Worm (Caenorhabditis elegans): ENCODE measurements around the gene Y45G5AL.1.
A peak's percentile ranks its signal among the peaks of the same experiment; 100 is the strongest.

Gene Y45G5AL.1

ce11 chrV:4194587-4195211, 50.4 kb downstream of the Y45G5AL.1 start, which contains the start of gene Y45G5AM.9 (continued):
- TF ChIP-seq lim-6 (tag; optimal IDR thresholded peaks at IDR 0.05) (no peak), nhr-232 (tag; optimal IDR thresholded peaks at IDR 0.05) (no peak), ceh-2 (tag; optimal IDR thresholded peaks at IDR 0.05) (peak; percentile 59), K02D7.2 (tag; optimal IDR thresholded peaks at IDR 0.05) (no peak), ceh-6 (GFP tag; optimal IDR thresholded peaks at IDR 0.05) (peak; percentile 30), ceh-24 (tag; optimal IDR thresholded peaks at IDR 0.05) (no peak), C38D4.7 (GFP tag; optimal IDR thresholded peaks at IDR 0.05) (peak; percentile 28), sox-2 (GFP tag; IDR thresholded peaks at IDR 0.05) (0 out of 2 replicates have a peak, but pooled peaks have one; percentile 32), ceh-30 (tag; optimal IDR thresholded peaks at IDR 0.05) (no peak), Y22D7AL.16 (tag; optimal IDR thresholded peaks at IDR 0.05) (peak; percentile 1), T23F11.4 (GFP tag; optimal IDR thresholded peaks at IDR 0.05) (no peak), odd-2 (tag; optimal IDR thresholded peaks at IDR 0.05) (no peak), hlh-6 (tag; optimal IDR thresholded peaks at IDR 0.05) (no peak), unc-86 (tag; optimal IDR thresholded peaks at IDR 0.05) (peak; percentile 53), madf-2 (tag; optimal IDR thresholded peaks at IDR 0.05) (peak; percentile 2), fax-1 (tag; optimal IDR thresholded peaks at IDR 0.05) (peak; percentile 47), elt-4 (tag; optimal IDR thresholded peaks at IDR 0.05) (no peak), npax-4 (tag; optimal IDR thresholded peaks at IDR 0.05) (no peak), elt-2 (tag; optimal IDR thresholded peaks at IDR 0.05) (peak; percentile 83), pax-1 (tag; optimal IDR thresholded peaks at IDR 0.05) (no peak), pha-2 (tag; optimal IDR thresholded peaks at IDR 0.05) (no peak), hlh-8 (tag; optimal IDR thresholded peaks at IDR 0.05) (peak; percentile 12), fkh-10 (GFP tag; optimal IDR thresholded peaks at IDR 0.05) (peak; percentile 8), ceh-18 (tag; optimal IDR thresholded peaks at IDR 0.05) (peak; percentile 63), ceh-19 (GFP tag; optimal IDR thresholded peaks at IDR 0.05) (peak; percentile 59), ceh-14 (tag; optimal IDR thresholded peaks at IDR 0.05) (peak; percentile 72), ceh-9 (tag; optimal IDR thresholded peaks at IDR 0.05) (no peak), mec-3 (tag; optimal IDR thresholded peaks at IDR 0.05; ENCODE audit: borderline replicate concordance) (no peak), tbx-7 (tag; optimal IDR thresholded peaks at IDR 0.05) (no peak), hlh-13 (GFP tag; optimal IDR thresholded peaks at IDR 0.05) (no peak), gmeb-2 (tag; optimal IDR thresholded peaks at IDR 0.05) (peak; percentile 11), ceh-45 (GFP tag; IDR thresholded peaks at IDR 0.05) (no peak), hlh-15 (tag; optimal IDR thresholded peaks at IDR 0.05) (peak; percentile 11), unc-3 (GFP tag; conservative IDR thresholded peaks at IDR 0.05) (0 out of 2 replicates have a peak, but pooled peaks have one; percentile 25), unc-3 (tag; optimal IDR thresholded peaks at IDR 0.05) (peak; percentile 4), F13H6.1 (tag; optimal IDR thresholded peaks at IDR 0.05) (peak; percentile 66), ceh-34 (tag; optimal IDR thresholded peaks at IDR 0.05) (peak; percentile 63), C08G9.2 (tag; optimal IDR thresholded peaks at IDR 0.05) (peak; percentile 2), pha-4 (tag; optimal IDR thresholded peaks at IDR 0.05) (no peak), ref-2 (tag; optimal IDR thresholded peaks at IDR 0.05) (peak; percentile 82), pat-9 (tag; optimal IDR thresholded peaks at IDR 0.05) (peak; percentile 39), sdc-2 (tag; optimal IDR thresholded peaks at IDR 0.05) (peak; percentile 25), che-1 (tag; optimal IDR thresholded peaks at IDR 0.05) (peak; percentile 18)

ce11 chrV:4195283-4195682, 51.0 kb downstream of the Y45G5AL.1 start, which contains the start of gene algn-5:
TSS of gene algn-5 (plus strand) at chrV:4195577.
- no peak for TF ChIP-seq pha-4 (tag; optimal IDR thresholded peaks at IDR 0.05)
- no peak for TF ChIP-seq zip-5 (tag; optimal IDR thresholded peaks at IDR 0.05)
- no peak for TF ChIP-seq pros-1 (tag; optimal IDR thresholded peaks at IDR 0.05)
- TF ChIP-seq ceh-18 (tag; optimal IDR thresholded peaks at IDR 0.05) = no peak
- no peak for TF ChIP-seq lin-11 (tag; optimal IDR thresholded peaks at IDR 0.05)
- TF ChIP-seq tbx-2 (tag; optimal IDR thresholded peaks at IDR 0.05) = no peak
- no peak for TF ChIP-seq hlh-30 (tag; optimal IDR thresholded peaks at IDR 0.05; ENCODE audit: insufficient read depth)
- no peak for TF ChIP-seq pqm-1 (tag; optimal IDR thresholded peaks at IDR 0.05)
- no peak for TF ChIP-seq sox-4 (tag; optimal IDR thresholded peaks at IDR 0.05)
- TF ChIP-seq hlh-13 (GFP tag; optimal IDR thresholded peaks at IDR 0.05) = no peak
- TF ChIP-seq ets-4 (tag; optimal IDR thresholded peaks at IDR 0.05) = no peak
- no peak for TF ChIP-seq sox-2 (GFP tag; IDR thresholded peaks at IDR 0.05)
- no peak for TF ChIP-seq dmd-4 (tag; optimal IDR thresholded peaks at IDR 0.05; ENCODE audit: borderline replicate concordance)
- no peak for TF ChIP-seq pha-2 (tag; optimal IDR thresholded peaks at IDR 0.05)
- TF ChIP-seq elt-2 (tag; optimal IDR thresholded peaks at IDR 0.05) = no peak
- no peak for TF ChIP-seq dve-1 (tag; optimal IDR thresholded peaks at IDR 0.05)

All from whole organism, late embryonic.